Fruit fly (Drosophila melanogaster): Measurements from ENCODE around the gene NHP2.

NHP2 gene

DNA sequence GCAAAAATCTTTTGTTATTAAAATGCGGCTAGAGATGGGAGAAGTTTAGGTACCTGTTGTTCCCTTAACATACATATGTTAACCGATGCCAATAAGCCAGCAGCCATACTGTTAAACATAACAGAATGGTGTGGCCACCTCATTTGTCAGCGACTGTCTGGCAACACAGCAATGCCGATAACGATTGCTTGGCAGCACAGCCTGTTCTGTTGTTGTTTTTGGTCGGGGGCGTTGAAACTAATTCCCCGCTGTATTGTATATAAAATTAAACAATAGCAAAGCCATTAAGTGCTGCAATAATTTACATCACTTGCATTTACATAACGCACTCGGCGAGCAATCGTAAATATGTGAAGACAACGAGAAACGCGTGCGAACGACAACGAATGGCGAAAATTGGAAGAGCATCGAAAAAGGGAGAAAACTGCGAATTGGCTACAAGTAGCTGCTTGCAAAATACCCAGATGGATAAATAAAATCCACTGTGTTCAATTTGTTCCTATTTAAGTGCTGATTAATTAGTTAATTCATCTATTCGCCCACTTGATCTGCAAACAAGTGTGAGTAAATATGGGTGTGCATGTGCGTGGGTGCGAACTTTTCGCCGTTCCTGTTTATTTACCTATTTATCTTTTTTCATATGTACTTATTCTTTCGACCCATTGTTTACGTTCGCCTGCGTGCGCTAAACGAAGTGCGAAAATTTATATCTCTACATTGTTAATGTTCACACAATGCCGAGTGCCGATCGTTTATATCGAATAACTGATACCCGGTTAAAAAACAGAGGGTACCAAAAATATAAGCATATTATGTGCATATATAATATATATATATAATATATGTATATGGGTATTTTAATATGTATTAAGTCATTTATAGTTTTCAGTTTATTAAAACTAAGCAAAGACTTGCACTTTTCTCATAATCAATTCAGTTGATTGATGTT is 39.9 kb downstream of the NHP2 start, which contains the start of the genes Tsen34 and Mgat4a (continued):
- TF ChIP-seq nmo (GFP tag; optimal IDR thresholded peaks at IDR 0.05) (no peak), btn (GFP tag; optimal IDR thresholded peaks at IDR 0.05) (no peak), zfh2 (GFP tag; optimal IDR thresholded peaks at IDR 0.05) (peak; percentile 25), CG15269 (tag; optimal IDR thresholded peaks at IDR 0.05) (no peak), CG30020 (tag; optimal IDR thresholded peaks at IDR 0.05) (peak; percentile 9), klu (GFP tag; IDR thresholded peaks at IDR 0.05) (no peak), Usf (GFP tag; optimal IDR thresholded peaks at IDR 0.05) (no peak), lilli (GFP tag; optimal IDR thresholded peaks at IDR 0.05) (peak; percentile 33), Dref (GFP tag; IDR thresholded peaks at IDR 0.05) (peak; percentile 85), fru (optimal IDR thresholded peaks at IDR 0.05) (no peak), CG10543 (GFP tag; optimal IDR thresholded peaks at IDR 0.05) (peak; percentile 91), cwo (GFP tag; optimal IDR thresholded peaks at IDR 0.05) (peak; percentile 39), CG9437 (GFP tag; optimal IDR thresholded peaks at IDR 0.05) (no peak), Spps (tag; optimal IDR thresholded peaks at IDR 0.05) (no peak), CG3163 (GFP tag; optimal IDR thresholded peaks at IDR 0.05) (peak; percentile 1), CG3838 (GFP tag; optimal IDR thresholded peaks at IDR 0.05) (no peak), pzg (GFP tag; optimal IDR thresholded peaks at IDR 0.05) (peak; percentile 95), bab2 (GFP tag; optimal IDR thresholded peaks at IDR 0.05) (peak; percentile 27), CG6791 (GFP tag; IDR thresholded peaks at IDR 0.05; ENCODE audit: partially characterized antibody) (peak; percentile 74), Camta (GFP tag; optimal IDR thresholded peaks at IDR 0.05) (peak; percentile 26), CG11456 (GFP tag; IDR thresholded peaks at IDR 0.05) (peak; percentile 78; the same call in 2 of the 3 replicates), ci (GFP tag; IDR thresholded peaks at IDR 0.05) (0 out of 3 replicates have a peak, but pooled peaks have one; percentile 6), Sry-δ (GFP tag; optimal IDR thresholded peaks at IDR 0.05) (peak; percentile 81), zen (tag; optimal IDR thresholded peaks at IDR 0.05) (peak; percentile 37), Bdp1 (GFP tag; optimal IDR thresholded peaks at IDR 0.05) (peak; percentile 19), hkb (optimal IDR thresholded peaks at IDR 0.05) (no peak), hkb (GFP tag; IDR thresholded peaks at IDR 0.05) (0 out of 2 replicates have a peak, but pooled peaks have one; percentile 28), nerfin-2 (GFP tag; IDR thresholded peaks at IDR 0.05; ENCODE audit: partially characterized antibody) (peak; percentile 44; the same call in 1 of the 2 replicates), CrebB (tag; optimal IDR thresholded peaks at IDR 0.05) (peak; percentile 55), al (GFP tag; IDR thresholded peaks at IDR 0.05) (no peak), nerfin-1 (tag; optimal IDR thresholded peaks at IDR 0.05) (no peak), sens (GFP tag) (peak; percentile 86), lola (GFP tag; optimal IDR thresholded peaks at IDR 0.05) (no peak), dm (GFP tag; optimal IDR thresholded peaks at IDR 0.05) (peak; percentile 36), CG12299 (tag; optimal IDR thresholded peaks at IDR 0.05) (no peak), CG8765 (GFP tag; IDR thresholded peaks at IDR 0.05) (no peak), CG4730 (GFP tag; IDR thresholded peaks at IDR 0.05) (no peak), Hand (GFP tag; optimal IDR thresholded peaks at IDR 0.05) (no peak), wek (GFP tag; optimal IDR thresholded peaks at IDR 0.05) (no peak), Tbp (GFP tag; optimal IDR thresholded peaks at IDR 0.05) (no peak), CG17328 (GFP tag; IDR thresholded peaks at IDR 0.05) (no peak), tx (GFP tag; optimal IDR thresholded peaks at IDR 0.05) (peak; percentile 37), Optix (GFP tag; IDR thresholded peaks at IDR 0.05) (no peak), tup (GFP tag; optimal IDR thresholded peaks at IDR 0.05) (peak; percentile 48), kah (GFP tag; optimal IDR thresholded peaks at IDR 0.05) (peak; percentile 77), Atf6 (GFP tag; IDR thresholded peaks at IDR 0.05) (peak; percentile 73; the same call in 1 of the 2 replicates), TFAM (GFP tag; optimal IDR thresholded peaks at IDR 0.05) (no peak), Nf-YC (tag; optimal IDR thresholded peaks at IDR 0.05) (no peak), Gsc (GFP tag; IDR thresholded peaks at IDR 0.05) (no peak)

Measured in whole organism, embryonic.